Worm (Caenorhabditis elegans) whole organism, early embryonic: ENCODE data around the gene F41E7.9.

Experiments used
- B0310.2 ChIP-seq: sonication (generic microtip); optimal IDR thresholded peaks from 2 replicates; lab custom pipeline; 2016; ENCODE audit warnings: mild to moderate bottlenecking, missing genetic modification characterization, missing compliant biosample characterization
- F13C5.2 ChIP-seq: sonication (generic microtip); optimal IDR thresholded peaks from 2 replicates; lab custom pipeline; 2017; ENCODE audit warnings: mild to moderate bottlenecking, missing genetic modification characterization, inconsistent platforms, missing compliant biosample characterization
- aly-1 ChIP-seq: sonication (generic microtip); optimal IDR thresholded peaks from 2 replicates; lab custom pipeline; 2016; ENCODE audit warnings: missing genetic modification characterization, missing compliant biosample characterization
- ama-1 ChIP-seq: fragments of 150-350 bp; optimal IDR thresholded peaks from 2 replicates; lab custom pipeline; 2014
- ceh-36 ChIP-seq: sonication (generic microtip); optimal IDR thresholded peaks from 2 replicates; lab custom pipeline; 2016; ENCODE audit warnings: missing genetic modification characterization, inconsistent platforms, missing compliant biosample characterization
- ets-7 ChIP-seq: sonication (generic microtip); optimal IDR thresholded peaks from 2 replicates; lab custom pipeline; 2016; ENCODE audit warnings: missing genotype, missing genetic modification characterization, missing compliant biosample characterization
- flt-1 ChIP-seq: fragments of 200-800 bp; sonication (Bioruptor generic); IDR thresholded peaks from 2 replicates; pipeline ENCODE4 v1.3.6; 2022; ENCODE audit warnings: missing genetic modification characterization, missing compliant biosample characterization
- hmbx-1 ChIP-seq: sonication (generic microtip); optimal IDR thresholded peaks from 2 replicates; lab custom pipeline; 2016; ENCODE audit warnings: mild to moderate bottlenecking, missing genetic modification characterization, missing compliant biosample characterization
- hmg-4 ChIP-seq: fragments of 200-800 bp; sonication (Bioruptor generic); optimal IDR thresholded peaks from 2 replicates; lab custom pipeline; 2018; ENCODE audit warnings: mild to moderate bottlenecking, missing genetic modification characterization, missing compliant biosample characterization
- hnd-1 ChIP-seq: sonication (generic microtip); optimal IDR thresholded peaks from 2 replicates; lab custom pipeline; 2016; ENCODE audit warnings: missing genetic modification characterization, missing compliant biosample characterization
- pes-1 ChIP-seq: fragments of 200-800 bp; sonication (Bioruptor generic); IDR thresholded peaks from 2 replicates; pipeline ENCODE4 v1.3.6; 2022; ENCODE audit warnings: missing genetic modification reagents, missing genetic modification characterization, missing compliant biosample characterization
- scrt-1 ChIP-seq: fragments of 200-800 bp; sonication (Bioruptor generic); IDR thresholded peaks from 2 replicates; pipeline ENCODE4 v1.3.6; 2022; ENCODE audit warnings: missing genetic modification characterization, missing compliant biosample characterization
- tbx-37 ChIP-seq: fragments of 200-800 bp; sonication (Bioruptor generic); conservative IDR thresholded peaks from 2 replicates; pipeline ENCODE4 v1.3.6; 2022; ENCODE audit warnings: missing genetic modification reagents, missing genetic modification characterization, missing compliant biosample characterization
- tra-4 ChIP-seq: sonication (generic microtip); optimal IDR thresholded peaks from 2 replicates; lab custom pipeline; 2017; ENCODE audit warnings: missing genetic modification characterization, missing compliant biosample characterization

ce11 chrX:10273392-10273791 lies 42.4 kb downstream of the F41E7.9 start, which contains the start of gene F41E7.2:
- no peak for TF ChIP-seq ama-1 (lab: Kevin White, UChicago)
- TF ChIP-seq pes-1 (GFP tag; lab: Robert Waterston, UW), result no peak
- TF ChIP-seq hmbx-1 (tag; lab: Kevin White, UChicago), result no peak
- no peak for TF ChIP-seq hmg-4 (GFP tag; lab: Kevin White, UChicago)
- no peak for TF ChIP-seq aly-1 (tag; lab: Kevin White, UChicago)
- no peak for TF ChIP-seq ceh-36 (tag; lab: Kevin White, UChicago)
- TF ChIP-seq tbx-37, result no peak
- TF ChIP-seq hnd-1 (tag; lab: Kevin White, UChicago), result no peak
- no peak for TF ChIP-seq scrt-1
- TF ChIP-seq B0310.2 (tag; lab: Kevin White, UChicago), result no peak
- no peak for TF ChIP-seq F13C5.2 (tag; lab: Kevin White, UChicago)
- TF ChIP-seq ets-7 (tag; lab: Kevin White, UChicago), result no peak
- no peak for TF ChIP-seq flt-1
- TF ChIP-seq tra-4 (tag; lab: Kevin White, UChicago), result no peak
